Fruit fly (Drosophila melanogaster) whole organism, embryonic: ENCODE results near the gene CG10286.

Experiments
- B-H1 ChIP-seq: fragments of 200-800 bp; sonication (Bioruptor generic); IDR thresholded peaks from 3 replicates; pipeline ENCODE4 v1.3.6; 2022; ENCODE audit warnings: missing biosample characterization, missing genetic modification characterization
- CG11560 ChIP-seq: fragments of 200-800 bp; sonication (Bioruptor generic); IDR thresholded peaks from 3 replicates; pipeline ENCODE4 v1.3.6; 2022; ENCODE audit warnings: missing biosample characterization, missing genetic modification characterization
- CG11723 ChIP-seq: fragments of 200-800 bp; sonication (Bioruptor generic); optimal IDR thresholded peaks from 2 replicates; lab custom pipeline; 2017; ENCODE audit warnings: missing biosample characterization, mild to moderate bottlenecking, missing genetic modification characterization
- CG12299 ChIP-seq: fragments of 200-800 bp; sonication (Bioruptor generic); optimal IDR thresholded peaks from 2 replicates; lab custom pipeline; 2018; ENCODE audit warnings: missing biosample characterization, mild to moderate bottlenecking, missing genetic modification characterization
- CG1233 ChIP-seq: fragments of 200-800 bp; sonication (Bioruptor generic); optimal IDR thresholded peaks from 4 replicates; lab custom pipeline; 2018; ENCODE audit warnings: missing biosample characterization, mild to moderate bottlenecking, missing genetic modification characterization
- CG12769 ChIP-seq: fragments of 200-800 bp; sonication (Bioruptor generic); optimal IDR thresholded peaks from 2 replicates; lab custom pipeline; 2019; ENCODE audit warnings: missing biosample characterization, mild to moderate bottlenecking, missing genetic modification characterization, moderate library complexity
- CG12942 ChIP-seq: fragments of 200-800 bp; sonication (Bioruptor generic); optimal IDR thresholded peaks from 3 replicates; lab custom pipeline; 2016; ENCODE audit warnings: missing biosample characterization, missing genetic modification characterization
- CG13424 ChIP-seq: fragments of 200-800 bp; sonication (Bioruptor generic); optimal IDR thresholded peaks from 2 replicates; lab custom pipeline; 2019; ENCODE audit warnings: missing biosample characterization, mild to moderate bottlenecking, missing genetic modification characterization, moderate library complexity
- CG14860 ChIP-seq: fragments of 200-800 bp; sonication (Bioruptor generic); IDR thresholded peaks from 3 replicates; pipeline ENCODE4 v1.3.6; 2022; ENCODE audit warnings: missing biosample characterization, missing genetic modification characterization; ENCODE audit not compliant: partially characterized antibody
- CG1529 ChIP-seq: fragments of 200-800 bp; sonication (Bioruptor generic); optimal IDR thresholded peaks from 3 replicates; lab custom pipeline; 2018; ENCODE audit warnings: missing biosample characterization, missing genetic modification characterization
- CG32772 ChIP-seq: fragments of 200-800 bp; sonication (Bioruptor generic); IDR thresholded peaks from 2 replicates; pipeline ENCODE4 v1.3.6; 2022; ENCODE audit warnings: missing biosample characterization, missing genetic modification characterization
- CG4360 ChIP-seq: fragments of 200-800 bp; sonication (Bioruptor generic); IDR thresholded peaks from 2 replicates; pipeline ENCODE4 v1.3.6; 2022; ENCODE audit warnings: missing biosample characterization, missing genetic modification characterization
- CG4424 ChIP-seq: fragments of 200-800 bp; sonication (Bioruptor generic); optimal IDR thresholded peaks from 3 replicates; lab custom pipeline; 2016; ENCODE audit warnings: missing biosample characterization, missing genetic modification characterization
- CG4617 ChIP-seq: fragments of 200-800 bp; sonication (Bioruptor generic); optimal IDR thresholded peaks from 3 replicates; lab custom pipeline; 2016; ENCODE audit warnings: missing biosample characterization, missing genetic modification characterization, borderline replicate concordance
- CG6813 ChIP-seq: fragments of 200-800 bp; sonication (Bioruptor generic); optimal IDR thresholded peaks from 2 replicates; lab custom pipeline; 2017; ENCODE audit warnings: missing biosample characterization, missing genetic modification characterization, mild to moderate bottlenecking, moderate library complexity, missing genetic modification reagents
- CG7745 ChIP-seq: fragments of 200-800 bp; sonication (Bioruptor generic); optimal IDR thresholded peaks from 2 replicates; lab custom pipeline; 2018; ENCODE audit warnings: missing biosample characterization, mild to moderate bottlenecking, missing genetic modification characterization, moderate library complexity
- CG8944 ChIP-seq: fragments of 200-800 bp; sonication (Bioruptor generic); optimal IDR thresholded peaks from 3 replicates; lab custom pipeline; 2016; ENCODE audit warnings: missing biosample characterization, missing genetic modification characterization
- Chrac-16 ChIP-seq: fragments of 200-800 bp; sonication (Bioruptor generic); optimal IDR thresholded peaks from 3 replicates; lab custom pipeline; 2016; ENCODE audit warnings: missing biosample characterization, missing genetic modification characterization
- Deaf1 ChIP-seq: fragments of 200-800 bp; optimal IDR thresholded peaks from 3 replicates; lab custom pipeline; 2019; ENCODE audit warnings: missing biosample characterization, mild to moderate bottlenecking, missing genetic modification characterization, moderate library complexity
- Dp ChIP-seq: fragments of 200-800 bp; sonication (Bioruptor generic); optimal IDR thresholded peaks from 2 replicates; lab custom pipeline; 2018; ENCODE audit warnings: missing biosample characterization, mild to moderate bottlenecking, missing genetic modification characterization, moderate library complexity
- Eip74EF ChIP-seq, 2 experiments: fragments of 200-800 bp in 1 of 2; fragments of >200 bp in 1 of 2; sonication (Bioruptor generic) in 1 of 2; optimal IDR thresholded peaks; 2 replicates each; lab custom pipeline; 2017 to 2019; ENCODE audit warnings: missing biosample characterization in 2 of 2, missing genetic modification characterization in 2 of 2, mild to moderate bottlenecking in 1 of 2, moderate library complexity in 1 of 2
- HLH4C ChIP-seq: fragments of 200-800 bp; sonication (Bioruptor generic); IDR thresholded peaks from 3 replicates; pipeline ENCODE4 v1.3.6; 2022; ENCODE audit warnings: missing biosample characterization, missing genetic modification characterization; ENCODE audit not compliant: partially characterized antibody
- HmgD ChIP-seq: fragments of 200-800 bp; sonication (Bioruptor generic); optimal IDR thresholded peaks from 3 replicates; lab custom pipeline; 2016; ENCODE audit warnings: missing biosample characterization, missing genetic modification characterization
- HmgZ ChIP-seq: fragments of 200-800 bp; sonication (Bioruptor generic); optimal IDR thresholded peaks from 2 replicates; lab custom pipeline; 2018; ENCODE audit warnings: missing biosample characterization, mild to moderate bottlenecking, missing genetic modification characterization
- Hr51 ChIP-seq, 2 experiments: fragments of 200-800 bp; sonication (Bioruptor generic); optimal IDR thresholded peaks; 2 replicates in 1 of 2; 3 replicates in 1 of 2; lab custom pipeline; 2016 to 2018; ENCODE audit warnings: missing biosample characterization in 2 of 2, missing genetic modification characterization in 2 of 2, mild to moderate bottlenecking in 1 of 2, moderate library complexity in 1 of 2
- MESR4 ChIP-seq: fragments of 200-800 bp; sonication (Bioruptor generic); optimal IDR thresholded peaks from 2 replicates; lab custom pipeline; 2018; ENCODE audit warnings: missing biosample characterization, mild to moderate bottlenecking, missing genetic modification characterization, moderate library complexity
- Mes4 ChIP-seq: fragments of 200-800 bp; sonication (Bioruptor generic); optimal IDR thresholded peaks from 2 replicates; lab custom pipeline; 2016; ENCODE audit warnings: missing biosample characterization, missing genetic modification characterization
- Rfx ChIP-seq: fragments of 200-800 bp; sonication (Bioruptor generic); IDR thresholded peaks from 2 replicates; pipeline ENCODE4 v1.3.6; 2022; ENCODE audit warnings: missing biosample characterization, missing genetic modification characterization
- Six4 ChIP-seq: fragments of 200-800 bp; sonication (Bioruptor generic); optimal IDR thresholded peaks from 2 replicates; lab custom pipeline; 2016; ENCODE audit warnings: missing biosample characterization, missing genetic modification characterization
- Sox102F ChIP-seq: fragments of 200-800 bp; sonication (Bioruptor generic); optimal IDR thresholded peaks from 2 replicates; lab custom pipeline; 2018; ENCODE audit warnings: missing biosample characterization, mild to moderate bottlenecking, missing genetic modification characterization, moderate library complexity
- Trl ChIP-seq, 3 experiments: fragments of >200 bp in 2 of 3; fragments of 200-800 bp in 1 of 3; sonication (Bioruptor generic) in 1 of 3; optimal IDR thresholded peaks; 2 replicates in 1 of 3; 3 replicates in 2 of 3; lab custom pipeline; 2016 to 2017; ENCODE audit warnings: missing biosample characterization in 1 of 3, missing genetic modification characterization in 1 of 3
- ato ChIP-seq: fragments of 200-800 bp; sonication (Bioruptor generic); IDR thresholded peaks from 2 replicates; pipeline ENCODE4 v1.3.6; 2022; ENCODE audit warnings: missing biosample characterization, missing genetic modification characterization; ENCODE audit not compliant: partially characterized antibody
- cato ChIP-seq: fragments of 200-800 bp; sonication (Bioruptor generic); optimal IDR thresholded peaks from 2 replicates; lab custom pipeline; 2016; ENCODE audit warnings: missing biosample characterization, missing genetic modification characterization, borderline replicate concordance
- chif ChIP-seq, 2 experiments: fragments of 200-800 bp; sonication (Bioruptor generic); optimal IDR thresholded peaks; 3 replicates each; lab custom pipeline; 2016; ENCODE audit warnings: missing biosample characterization in 2 of 2, missing genetic modification characterization in 2 of 2
- chinmo ChIP-seq: fragments of 200-800 bp; sonication (Bioruptor generic); IDR thresholded peaks from 4 replicates; pipeline ENCODE4 v1.3.6; 2022; ENCODE audit warnings: missing biosample characterization, missing genetic modification characterization; ENCODE audit not compliant: partially characterized antibody
- crol ChIP-seq: fragments of 200-800 bp; sonication (Bioruptor generic); IDR thresholded peaks from 2 replicates; pipeline ENCODE4 v1.3.6; 2022; ENCODE audit warnings: missing biosample characterization, missing genetic modification characterization
- dm ChIP-seq: fragments of 200-800 bp; sonication (Bioruptor generic); optimal IDR thresholded peaks from 3 replicates; lab custom pipeline; 2016; ENCODE audit warnings: missing biosample characterization, missing genetic modification characterization
- dysf ChIP-seq: fragments of 200-800 bp; sonication (Bioruptor generic); IDR thresholded peaks from 3 replicates; pipeline ENCODE4 v1.3.6; 2022; ENCODE audit warnings: missing biosample characterization, missing genetic modification characterization
- ems ChIP-seq: fragments of 200-800 bp; sonication (Bioruptor generic); optimal IDR thresholded peaks from 3 replicates; lab custom pipeline; 2016; ENCODE audit warnings: missing biosample characterization, missing genetic modification characterization
- eyg ChIP-seq: fragments of 200-800 bp; sonication (Bioruptor generic); optimal IDR thresholded peaks from 3 replicates; lab custom pipeline; 2016; ENCODE audit warnings: missing biosample characterization, missing genetic modification characterization
- gem ChIP-seq: fragments of 200-800 bp; sonication (Bioruptor generic); optimal IDR thresholded peaks from 2 replicates; lab custom pipeline; 2019; ENCODE audit warnings: missing biosample characterization, mild to moderate bottlenecking, missing genetic modification characterization, moderate library complexity
- lov ChIP-seq, 2 experiments: fragments of 200-800 bp in 1 of 2; fragments of >200 bp in 1 of 2; sonication (Bioruptor generic) in 1 of 2; IDR thresholded peaks in 1 of 2; optimal IDR thresholded peaks in 1 of 2; 2 replicates in 1 of 2; 3 replicates in 1 of 2; pipeline versions ENCODE4 v1.3.6 to Lab custom; 2017 to 2022; ENCODE audit warnings: missing biosample characterization in 1 of 2, missing genetic modification characterization in 1 of 2
- run ChIP-seq: fragments of 200-800 bp; sonication (Bioruptor generic); optimal IDR thresholded peaks from 3 replicates; lab custom pipeline; 2018; ENCODE audit warnings: missing biosample characterization, mild to moderate bottlenecking, missing genetic modification characterization
- sens ChIP-seq: fragments of 200-800 bp; sonication (Bioruptor generic); peaks from one replicate; lab custom pipeline; 2016; ENCODE audit warnings: missing biosample characterization, missing genetic modification characterization
- seq ChIP-seq: fragments of 200-800 bp; sonication (Bioruptor generic); IDR thresholded peaks from 2 replicates; pipeline ENCODE4 v1.3.6; 2022; ENCODE audit warnings: missing biosample characterization, missing genetic modification characterization
- slbo ChIP-seq: fragments of 200-800 bp; sonication (Bioruptor generic); IDR thresholded peaks from 2 replicates; pipeline ENCODE4 v1.3.6; 2022; ENCODE audit warnings: missing biosample characterization, missing genetic modification characterization
- sna ChIP-seq: fragments of 200-800 bp; sonication (Bioruptor generic); IDR thresholded peaks from 2 replicates; pipeline ENCODE4 v1.3.6; 2022; ENCODE audit warnings: missing biosample characterization, missing genetic modification characterization; ENCODE audit not compliant: partially characterized antibody
- sob ChIP-seq: fragments of 200-800 bp; sonication (Bioruptor generic); IDR thresholded peaks from 2 replicates; pipeline ENCODE4 v1.3.6; 2022; ENCODE audit warnings: missing biosample characterization, missing genetic modification characterization
- tin ChIP-seq: fragments of 200-800 bp; sonication (Bioruptor generic); optimal IDR thresholded peaks from 3 replicates; lab custom pipeline; 2016; ENCODE audit warnings: missing biosample characterization, missing genetic modification characterization

CG10286 gene

dm6 chr3R:6350755-6351154 lies 18.0 kb upstream of the CG10286 start, which contains the start of gene Pak:
Gene Pak, plus strand, starts transcription at chr3R:6350896.
- TF ChIP-seq sob (GFP tag; lab: Robert Waterston, UW) (no peak), HmgD (no peak), sens (peak; percentile 80), CG1233 (GFP tag; lab: Kevin White, UChicago) (no peak), B-H1 (no peak), CG4617 (GFP tag; lab: Kevin White, UChicago) (peak; percentile 95), eyg (GFP tag; lab: Kevin White, UChicago) (peak; percentile 33), CG13424 (tag; lab: Kevin White, UChicago) (no peak), slbo (GFP tag; lab: Robert Waterston, UW) (peak; percentile 33; the same call in 1 of the 2 replicates), Rfx (GFP tag; lab: Robert Waterston, UW) (no peak), sna (GFP tag; lab: Robert Waterston, UW) (peak; percentile 92), lov (optimal IDR thresholded peaks at IDR 0.05; lab: Kevin White, UChicago) (no peak), lov (GFP tag; IDR thresholded peaks at IDR 0.05; lab: Robert Waterston, UW) (no peak), CG11723 (GFP tag; lab: Kevin White, UChicago) (no peak), dysf (GFP tag; lab: Robert Waterston, UW) (no peak), CG12942 (GFP tag; lab: Kevin White, UChicago) (no peak), seq (GFP tag; lab: Robert Waterston, UW) (no peak), Trl (optimal IDR thresholded peaks at IDR 0.05; lab: Kevin White, UChicago) (no peak), Trl (GFP tag; optimal IDR thresholded peaks at IDR 0.05; lab: Kevin White, UChicago) (no peak), CG4424 (no peak), HLH4C (GFP tag; lab: Robert Waterston, UW) (peak; percentile 90), cato (GFP tag; lab: Kevin White, UChicago) (no peak), CG8944 (no peak), tin (GFP tag; lab: Kevin White, UChicago) (no peak), Eip74EF (GFP tag; optimal IDR thresholded peaks at IDR 0.05; lab: Kevin White, UChicago) (no peak), Mes4 (GFP tag; lab: Kevin White, UChicago) (no peak), CG14860 (GFP tag; lab: Robert Waterston, UW) (peak; percentile 86), crol (GFP tag; lab: Robert Waterston, UW) (no peak), chinmo (GFP tag; lab: Robert Waterston, UW) (peak; percentile 89; the same call in 2 of the 4 replicates), HmgZ (tag; lab: Kevin White, UChicago) (peak; percentile 33), chif (GFP tag; optimal IDR thresholded peaks at IDR 0.05; lab: Kevin White, UChicago) (no peak), Chrac-16 (no peak), Hr51 (GFP tag; optimal IDR thresholded peaks at IDR 0.05; lab: Kevin White, UChicago) (no peak), CG11560 (tag; lab: Robert Waterston, UW) (peak; percentile 97), CG7745 (tag; lab: Kevin White, UChicago) (no peak), CG6813 (GFP tag; lab: Kevin White, UChicago) (no peak), CG1529 (GFP tag; lab: Kevin White, UChicago) (peak; percentile 16), Deaf1 (tag; lab: Kevin White, UChicago) (no peak), dm (GFP tag; lab: Kevin White, UChicago) (peak; percentile 13), ato (GFP tag; lab: Robert Waterston, UW) (peak; percentile 93), Six4 (no peak), gem (tag; lab: Kevin White, UChicago) (peak; percentile 46), Dp (GFP tag; lab: Kevin White, UChicago) (peak; percentile 64), CG32772 (GFP tag; lab: Robert Waterston, UW) (no peak), Sox102F (GFP tag; lab: Kevin White, UChicago) (no peak), run (tag; lab: Kevin White, UChicago) (no peak), CG12769 (tag; lab: Kevin White, UChicago) (no peak), MESR4 (GFP tag; lab: Kevin White, UChicago) (peak; percentile 85), CG4360 (GFP tag; lab: Robert Waterston, UW) (no peak), CG12299 (tag; lab: Kevin White, UChicago) (no peak), ems (no peak)
